Fruit fly (Drosophila melanogaster) whole organism, larva: ENCODE data around the gene lectin-24A.

ENCODE experiments used
- noc ChIP-seq: fragments of 200-800 bp; sonication (Bioruptor generic); optimal IDR thresholded peaks from 3 replicates; lab custom pipeline; 2019; ENCODE audit warnings: missing biosample characterization, mild to moderate bottlenecking, missing genetic modification characterization, moderate library complexity

Gene lectin-24A

dm6 chr2L:3717673-3718235, at the start of gene lectin-24A, which contains the start of gene Shaw:
Gene lectin-24A, minus strand, starts transcription at chr2L:3717773.
Gene Shaw, plus strand, starts transcription at chr2L:3718185.
- TF ChIP-seq noc (tag; lab: Kevin White, UChicago) = no peak

dm6 chr2L:3765194-3765593, 47.6 kb upstream of the lectin-24A start, which contains the start of gene CG43703:
Gene CG43703, plus strand, starts transcription at chr2L:3765494.
- TF ChIP-seq noc (tag; lab: Kevin White, UChicago) = no peak

- TF ChIP-seq noc (tag; lab: Kevin White, UChicago) = no peak
Measured at dm6 chr2L:3756831-3757351, 39.3 kb upstream of the lectin-24A start, which contains the start of gene CG43707. Gene CG43707, plus strand, starts transcription at chr2L:3757256.

dm6 chr2L:3754835-3755547, 37.4 kb upstream of the lectin-24A start:
- TF ChIP-seq noc (tag; lab: Kevin White, UChicago) = no peak

dm6 chr2L:3748691-3749090, 31.1 kb upstream of the lectin-24A start:
- no peak for TF ChIP-seq noc (tag; lab: Kevin White, UChicago)

dm6 chr2L:3740443-3740842, 22.9 kb upstream of the lectin-24A start:
- no peak for TF ChIP-seq noc (tag; lab: Kevin White, UChicago)

dm6 chr2L:3737682-3738081, 20.1 kb upstream of the lectin-24A start:
- no peak for TF ChIP-seq noc (tag; lab: Kevin White, UChicago)

- no peak for TF ChIP-seq noc (tag; lab: Kevin White, UChicago)
Measured at dm6 chr2L:3737003-3737662, 19.6 kb upstream of the lectin-24A start.

dm6 chr2L:3731055-3731454, 13.5 kb upstream of the lectin-24A start:
- TF ChIP-seq noc (tag; lab: Kevin White, UChicago) = no peak

- no peak for TF ChIP-seq noc (tag; lab: Kevin White, UChicago)
Measured at dm6 chr2L:3730182-3730975, 12.8 kb upstream of the lectin-24A start, which contains the start of gene CG10019. Gene CG10019, plus strand, starts transcription at chr2L:3730466.

dm6 chr2L:3729635-3730034, 12.1 kb upstream of the lectin-24A start:
- TF ChIP-seq noc (tag; lab: Kevin White, UChicago) = no peak

dm6 chr2L:3719414-3719959, 1.9 kb upstream of the lectin-24A start:
- no peak for TF ChIP-seq noc (tag; lab: Kevin White, UChicago)

- TF ChIP-seq noc (tag; lab: Kevin White, UChicago) = no peak
Measured at dm6 chr2L:3713545-3714156, 3.9 kb downstream of the lectin-24A start.

- no peak for TF ChIP-seq noc (tag; lab: Kevin White, UChicago)
Measured at dm6 chr2L:3712949-3713416, 4.6 kb downstream of the lectin-24A start, which contains the start of the genes CG31955 and CG2818. Gene CG31955, minus strand, starts transcription at chr2L:3713105. Gene CG2818, plus strand, starts transcription at chr2L:3713360.
